Fruit fly (Drosophila melanogaster) Kc167 (cell line): Measurements from ENCODE around the gene CG32191.

Experiments
- Myc ChIP-seq: fragments of >200 bp; optimal IDR thresholded peaks from 2 replicates; lab custom pipeline; 2017; ENCODE audit warnings: missing external identifiers
- Sin3A ChIP-seq: fragments of >200 bp; optimal IDR thresholded peaks from 2 replicates; lab custom pipeline; 2018; ENCODE audit warnings: missing external identifiers
- h ChIP-seq: fragments of >200 bp; optimal IDR thresholded peaks from 3 replicates; lab custom pipeline; 2018; ENCODE audit warnings: missing external identifiers
- psq ChIP-seq: fragments of >200 bp; optimal IDR thresholded peaks from 2 replicates; lab custom pipeline; 2017; ENCODE audit warnings: missing external identifiers

DNA sequence AAGACGTTTGTCGTGTGGAACGTTAAGA is 17.7 kb downstream of the CG32191 start, which contains the start of gene CG42815:
- TF ChIP-seq psq (lab: Kevin White, UChicago): no peak
- TF ChIP-seq h (lab: Kevin White, UChicago): no peak
- no peak for TF ChIP-seq Myc
- no peak for TF ChIP-seq Sin3A (lab: Kevin White, UChicago)
